Worm (Caenorhabditis elegans) whole organism, L2 larva: ENCODE results near the gene ZK813.6.

ENCODE experiments used
- F13H6.1 ChIP-seq: sonication (generic microtip); optimal IDR thresholded peaks from 2 replicates; lab custom pipeline; 2016; ENCODE audit warnings: missing genetic modification characterization, missing compliant biosample characterization
- R02D3.7 ChIP-seq: fragments of 150-350 bp; optimal IDR thresholded peaks from 2 replicates; lab custom pipeline; 2014; ENCODE audit warnings: missing biosample characterization, missing genetic modification characterization
- Y55F3AM.14 ChIP-seq: fragments of 200-800 bp; sonication (Bioruptor generic); optimal IDR thresholded peaks from 2 replicates; lab custom pipeline; 2018; ENCODE audit warnings: mild to moderate bottlenecking, missing genetic modification characterization, missing compliant biosample characterization
- alr-1 ChIP-seq: fragments of 150-350 bp; optimal IDR thresholded peaks from 2 replicates; lab custom pipeline; 2014; ENCODE audit warnings: missing biosample characterization, missing genetic modification characterization
- aly-2 ChIP-seq: fragments of 150-350 bp; optimal IDR thresholded peaks from 2 replicates; lab custom pipeline; 2014; ENCODE audit warnings: missing biosample characterization, missing genetic modification characterization
- ama-1 ChIP-seq: fragments of 150-350 bp; optimal IDR thresholded peaks from 2 replicates; lab custom pipeline; 2018; ENCODE audit warnings: inconsistent platforms
- blmp-1 ChIP-seq: sonication (generic microtip); optimal IDR thresholded peaks from 2 replicates; lab custom pipeline; 2017; ENCODE audit warnings: missing genetic modification characterization, mild to moderate bottlenecking, missing compliant biosample characterization, antibody characterized with exemption, moderate library complexity; ENCODE audit not compliant: insufficient read depth
- ceh-16 ChIP-seq: fragments of 150-350 bp; optimal IDR thresholded peaks from 2 replicates; lab custom pipeline; 2014; ENCODE audit warnings: missing biosample characterization, missing genetic modification characterization
- ceh-82 ChIP-seq: fragments of 150-350 bp; optimal IDR thresholded peaks from 2 replicates; lab custom pipeline; 2014; ENCODE audit warnings: missing biosample characterization, missing genetic modification characterization
- crh-2 ChIP-seq: sonication (generic microtip); optimal IDR thresholded peaks from 2 replicates; lab custom pipeline; 2017; ENCODE audit warnings: missing biosample characterization, missing genetic modification characterization
- dmd-4 ChIP-seq: sonication (generic microtip); optimal IDR thresholded peaks from 2 replicates; lab custom pipeline; 2017; ENCODE audit warnings: missing biosample characterization, missing genetic modification characterization
- egl-27 ChIP-seq: sonication (generic microtip); optimal IDR thresholded peaks from 3 replicates; lab custom pipeline; 2017; ENCODE audit warnings: missing biosample characterization, missing genetic modification reagents, missing genetic modification characterization
- elt-1 ChIP-seq: fragments of 150-350 bp; optimal IDR thresholded peaks from 2 replicates; lab custom pipeline; 2014; ENCODE audit warnings: missing biosample characterization, missing genetic modification characterization
- elt-3 ChIP-seq: sonication (generic microtip); optimal IDR thresholded peaks from 2 replicates; lab custom pipeline; 2017; ENCODE audit warnings: missing biosample characterization, missing genetic modification characterization
- gmeb-1 ChIP-seq: fragments of 150-350 bp; optimal IDR thresholded peaks from 2 replicates; lab custom pipeline; 2014; ENCODE audit warnings: missing biosample characterization, missing genetic modification characterization
- lin-11 ChIP-seq: fragments of 150-350 bp; sonication (generic microtip); optimal IDR thresholded peaks from 2 replicates; lab custom pipeline; 2014; ENCODE audit warnings: missing biosample characterization, missing genetic modification characterization, inconsistent platforms, mixed read lengths
- lin-13 ChIP-seq: fragments of 150-350 bp; optimal IDR thresholded peaks from 2 replicates; lab custom pipeline; 2014; ENCODE audit warnings: missing biosample characterization, missing genetic modification reagents, missing genetic modification characterization
- lsy-2 ChIP-seq, 2 experiments: fragments of 150-350 bp in 1 of 2; sonication (generic microtip) in 1 of 2; optimal IDR thresholded peaks; 2 replicates each; lab custom pipeline; 2014 to 2017; ENCODE audit warnings: missing biosample characterization in 2 of 2, missing genetic modification characterization in 2 of 2
- mab-5 ChIP-seq: fragments of 150-350 bp; optimal IDR thresholded peaks from 2 replicates; lab custom pipeline; 2014; ENCODE audit warnings: missing biosample characterization, missing genetic modification characterization
- mbf-1 ChIP-seq: sonication (generic microtip); optimal IDR thresholded peaks from 2 replicates; lab custom pipeline; 2017; ENCODE audit warnings: missing biosample characterization, missing genetic modification characterization
- nhr-10 ChIP-seq: sonication (generic microtip); optimal IDR thresholded peaks from 2 replicates; lab custom pipeline; 2017; ENCODE audit warnings: missing biosample characterization, missing genetic modification characterization
- nhr-11 ChIP-seq: fragments of 150-350 bp; optimal IDR thresholded peaks from 2 replicates; lab custom pipeline; 2014; ENCODE audit warnings: missing biosample characterization, missing genetic modification characterization
- nhr-129 ChIP-seq: fragments of 150-350 bp; optimal IDR thresholded peaks from 2 replicates; lab custom pipeline; 2014; ENCODE audit warnings: missing biosample characterization, missing genetic modification characterization
- nhr-21 ChIP-seq: fragments of 150-350 bp; optimal IDR thresholded peaks from 2 replicates; lab custom pipeline; 2014; ENCODE audit warnings: missing biosample characterization, missing genetic modification characterization
- nhr-23 ChIP-seq: fragments of 150-350 bp; optimal IDR thresholded peaks from 2 replicates; lab custom pipeline; 2014; ENCODE audit warnings: missing biosample characterization, missing genetic modification reagents, missing genetic modification characterization
- nhr-25 ChIP-seq: fragments of 150-350 bp; sonication (generic microtip); optimal IDR thresholded peaks from 3 replicates; lab custom pipeline; 2014; ENCODE audit warnings: missing biosample characterization, missing genetic modification characterization
- nhr-6 ChIP-seq: fragments of 150-350 bp; optimal IDR thresholded peaks from 2 replicates; lab custom pipeline; 2014; ENCODE audit warnings: missing biosample characterization, missing genetic modification characterization
- nhr-77 ChIP-seq: fragments of 150-350 bp; optimal IDR thresholded peaks from 2 replicates; lab custom pipeline; 2014; ENCODE audit warnings: missing biosample characterization, missing genetic modification characterization
- peb-1 ChIP-seq: fragments of 150-350 bp; optimal IDR thresholded peaks from 2 replicates; lab custom pipeline; 2014; ENCODE audit warnings: missing biosample characterization, missing genetic modification characterization
- sem-4 ChIP-seq: fragments of 150-350 bp; optimal IDR thresholded peaks from 2 replicates; lab custom pipeline; 2014; ENCODE audit warnings: missing biosample characterization, missing genetic modification reagents, missing genetic modification characterization
- skn-1 ChIP-seq: sonication (generic microtip); optimal IDR thresholded peaks from 2 replicates; lab custom pipeline; 2017; ENCODE audit warnings: missing biosample characterization, missing genetic modification characterization
- sma-3 ChIP-seq: sonication (generic microtip); optimal IDR thresholded peaks from 2 replicates; lab custom pipeline; 2016; ENCODE audit warnings: missing genetic modification reagents, missing genetic modification characterization, missing compliant biosample characterization
- sma-9 ChIP-seq, 2 experiments: fragments of 150-350 bp in 1 of 2; sonication (generic microtip) in 1 of 2; optimal IDR thresholded peaks; 2 replicates each; lab custom pipeline; 2014 to 2016; ENCODE audit warnings: missing genetic modification characterization in 2 of 2, mild to moderate bottlenecking in 1 of 2, missing biosample characterization in 1 of 2, missing compliant biosample characterization in 1 of 2, missing genetic modification reagents in 1 of 2, moderate library complexity in 1 of 2
- snpc-4 ChIP-seq: fragments of 150-350 bp; optimal IDR thresholded peaks from 2 replicates; lab custom pipeline; 2014; ENCODE audit warnings: missing biosample characterization, missing genetic modification characterization
- unc-39 ChIP-seq: fragments of 150-350 bp; optimal IDR thresholded peaks from 2 replicates; lab custom pipeline; 2014; ENCODE audit warnings: missing biosample characterization, missing genetic modification characterization
- unc-55 ChIP-seq: fragments of 150-350 bp; sonication (generic microtip); optimal IDR thresholded peaks from 3 replicates; lab custom pipeline; 2014; ENCODE audit warnings: missing biosample characterization, missing genetic modification reagents, missing genetic modification characterization
- unc-62 ChIP-seq: fragments of 150-350 bp; optimal IDR thresholded peaks from 2 replicates; lab custom pipeline; 2014; ENCODE audit warnings: missing biosample characterization, missing genetic modification reagents, missing genetic modification characterization
- zag-1 ChIP-seq: fragments of 150-350 bp; optimal IDR thresholded peaks from 2 replicates; lab custom pipeline; 2014; ENCODE audit warnings: missing biosample characterization, missing genetic modification characterization
- ztf-11 ChIP-seq: sonication (generic microtip); optimal IDR thresholded peaks from 2 replicates; lab custom pipeline; 2017; ENCODE audit warnings: missing biosample characterization, missing genetic modification characterization
- ztf-4 ChIP-seq: fragments of 150-350 bp; optimal IDR thresholded peaks from 2 replicates; lab custom pipeline; 2014; ENCODE audit warnings: missing biosample characterization, missing genetic modification characterization

The ZK813.6 gene

ce11 chrX:3439823-3440222 is 15.2 kb downstream of the ZK813.6 start:
- TF ChIP-seq nhr-23 (tag; lab: Kevin White, UChicago) (no peak), unc-39 (tag; lab: Kevin White, UChicago) (no peak), egl-27 (no peak), F13H6.1 (tag; lab: Kevin White, UChicago) (no peak), ztf-11 (tag; lab: Kevin White, UChicago) (no peak), nhr-129 (tag; lab: Kevin White, UChicago) (no peak), crh-2 (tag; lab: Kevin White, UChicago) (no peak), elt-1 (tag; lab: Kevin White, UChicago) (no peak), mab-5 (tag; lab: Kevin White, UChicago) (no peak), sma-3 (GFP tag; lab: Kevin White, UChicago) (no peak), zag-1 (tag; lab: Kevin White, UChicago) (no peak), unc-62 (no peak), unc-55 (GFP tag; lab: Kevin White, UChicago) (no peak), nhr-11 (tag; lab: Kevin White, UChicago) (no peak), lin-11 (no peak), sem-4 (tag; lab: Kevin White, UChicago) (no peak), blmp-1 (tag; lab: Kevin White, UChicago) (no peak), nhr-10 (tag; lab: Kevin White, UChicago) (no peak)

ce11 chrX:3440308-3440707 is 15.7 kb downstream of the ZK813.6 start:
- TF ChIP-seq lsy-2 (tag; optimal IDR thresholded peaks at IDR 0.05; lab: Kevin White, UChicago): no peak
- no peak for TF ChIP-seq nhr-25 (tag; lab: Kevin White, UChicago)
- TF ChIP-seq Y55F3AM.14 (GFP tag; lab: Kevin White, UChicago): no peak
- TF ChIP-seq ztf-4: no peak
- no peak for TF ChIP-seq aly-2 (tag; lab: Kevin White, UChicago)

- TF ChIP-seq skn-1 (tag; lab: Kevin White, UChicago) (no peak), unc-39 (tag; lab: Kevin White, UChicago) (no peak), R02D3.7 (tag; lab: Kevin White, UChicago) (no peak), gmeb-1 (tag; lab: Kevin White, UChicago) (no peak), ceh-16 (tag; lab: Kevin White, UChicago) (no peak), unc-55 (GFP tag; lab: Kevin White, UChicago) (no peak), alr-1 (tag; lab: Kevin White, UChicago) (no peak), nhr-6 (tag; lab: Kevin White, UChicago) (no peak), nhr-11 (tag; lab: Kevin White, UChicago) (no peak), dmd-4 (no peak), nhr-21 (tag; lab: Kevin White, UChicago) (no peak), sem-4 (tag; lab: Kevin White, UChicago) (no peak), sma-3 (GFP tag; lab: Kevin White, UChicago) (no peak), ceh-82 (tag; lab: Kevin White, UChicago) (no peak), ama-1 (no peak), egl-27 (no peak), lsy-2 (tag; optimal IDR thresholded peaks at IDR 0.05; lab: Kevin White, UChicago) (no peak), mbf-1 (no peak)
These were observed 16.9 kb downstream of the ZK813.6 start, which contains the start of gene ZK813.3 for ce11 chrX:3441539-3441938. Gene ZK813.3 (plus strand): TSS chrX:3441839.

ce11 chrX:3443526-3443925 is 18.9 kb downstream of the ZK813.6 start, which contains the start of gene ZK813.2:
Gene ZK813.2 (plus strand): TSS chrX:3443826.
- TF ChIP-seq dmd-4 (no peak), nhr-21 (tag; lab: Kevin White, UChicago) (no peak), R02D3.7 (tag; lab: Kevin White, UChicago) (no peak), sma-9 (GFP tag; optimal IDR thresholded peaks at IDR 0.05; lab: Kevin White, UChicago) (no peak), sma-9 (tag; optimal IDR thresholded peaks at IDR 0.05; lab: Kevin White, UChicago) (no peak), ztf-11 (tag; lab: Kevin White, UChicago) (no peak), mbf-1 (no peak)
- TF ChIP-seq, all 48 proteins: peak for 0

ce11 chrX:3444514-3444913 is 19.9 kb downstream of the ZK813.6 start, which contains the start of gene ZK813.7:
Gene ZK813.7 (plus strand): TSS chrX:3444814.
- TF ChIP-seq lsy-2 (tag; optimal IDR thresholded peaks at IDR 0.05; lab: Kevin White, UChicago) (no peak), Y55F3AM.14 (GFP tag; lab: Kevin White, UChicago) (no peak), lin-13 (GFP tag; lab: Kevin White, UChicago) (no peak), peb-1 (tag; lab: Kevin White, UChicago) (no peak), alr-1 (tag; lab: Kevin White, UChicago) (no peak), nhr-77 (no peak), snpc-4 (no peak), elt-3 (tag; lab: Kevin White, UChicago) (no peak), F13H6.1 (tag; lab: Kevin White, UChicago) (no peak), nhr-10 (tag; lab: Kevin White, UChicago) (no peak)
